Worm (Caenorhabditis elegans) whole organism, young adult: ENCODE measurements around the gene F42F12.14.

Source experiments
- B0035.1 ChIP-seq: sonication (generic microtip); optimal IDR thresholded peaks from 2 replicates; lab custom pipeline; 2016; ENCODE audit warnings: missing genetic modification characterization, mild to moderate bottlenecking, missing compliant biosample characterization, missing genotype, missing genetic modification reagents
- B0336.3 ChIP-seq: fragments of 200-800 bp; sonication (Bioruptor generic); IDR thresholded peaks from 2 replicates; pipeline ENCODE4 v1.3.6; 2022; ENCODE audit warnings: missing genetic modification characterization, missing compliant biosample characterization
- C06A6.2 ChIP-seq: fragments of 200-800 bp; sonication (Bioruptor generic); conservative IDR thresholded peaks from 2 replicates; pipeline ENCODE4 v1.3.6; 2022; ENCODE audit warnings: missing genetic modification characterization, missing compliant biosample characterization
- D2030.7 ChIP-seq: fragments of 200-800 bp; sonication (Bioruptor generic); IDR thresholded peaks from 2 replicates; pipeline ENCODE4 v1.3.6; 2022; ENCODE audit warnings: missing genetic modification reagents, missing genetic modification characterization, missing compliant biosample characterization
- F10E7.11 ChIP-seq: sonication (generic microtip); optimal IDR thresholded peaks from 2 replicates; lab custom pipeline; 2017; ENCODE audit warnings: mild to moderate bottlenecking, missing genetic modification characterization, moderate library complexity, missing compliant biosample characterization
- F23B12.7 ChIP-seq: sonication (generic microtip); optimal IDR thresholded peaks from 2 replicates; lab custom pipeline; 2017; ENCODE audit warnings: missing genetic modification characterization, mild to moderate bottlenecking, missing compliant biosample characterization, antibody characterized with exemption, moderate library complexity; ENCODE audit not compliant: insufficient read depth
- F37B4.10 ChIP-seq: fragments of 200-800 bp; sonication (Bioruptor generic); IDR thresholded peaks from 2 replicates; pipeline ENCODE4 v1.3.6; 2022; ENCODE audit warnings: missing genetic modification characterization, missing compliant biosample characterization
- F39B2.1 ChIP-seq: fragments of 200-800 bp; sonication (Bioruptor generic); IDR thresholded peaks from 2 replicates; pipeline ENCODE4 v1.3.6; 2022; ENCODE audit warnings: missing genetic modification reagents, missing genetic modification characterization, missing compliant biosample characterization
- F52B5.7 ChIP-seq: sonication (generic microtip); optimal IDR thresholded peaks from 2 replicates; lab custom pipeline; 2016; ENCODE audit warnings: mild to moderate bottlenecking, missing genetic modification characterization, missing compliant biosample characterization
- F57A8.1 ChIP-seq: fragments of 200-800 bp; sonication (Bioruptor generic); optimal IDR thresholded peaks from 2 replicates; lab custom pipeline; 2018; ENCODE audit warnings: mild to moderate bottlenecking, missing genetic modification characterization, moderate library complexity, missing compliant biosample characterization
- K11D2.4 ChIP-seq: fragments of 200-800 bp; sonication (Bioruptor generic); IDR thresholded peaks from 2 replicates; pipeline ENCODE4 v1.3.6; 2022; ENCODE audit warnings: missing genetic modification reagents, missing genetic modification characterization, missing compliant biosample characterization
- K12H6.12 ChIP-seq: fragments of 200-800 bp; sonication (Bioruptor generic); optimal IDR thresholded peaks from 2 replicates; lab custom pipeline; 2018; ENCODE audit warnings: mild to moderate bottlenecking, missing genetic modification characterization, missing compliant biosample characterization
- T07F8.4 ChIP-seq: sonication (generic microtip); optimal IDR thresholded peaks from 2 replicates; lab custom pipeline; 2016; ENCODE audit warnings: mild to moderate bottlenecking, missing genetic modification characterization, moderate library complexity, missing compliant biosample characterization
- Y53G8AR.9 ChIP-seq: fragments of 200-800 bp; sonication (Bioruptor generic); conservative IDR thresholded peaks from 2 replicates; pipeline ENCODE4 v1.3.6; 2022; ENCODE audit warnings: missing genetic modification reagents, missing genetic modification characterization, missing compliant biosample characterization
- ama-1 ChIP-seq, 3 experiments: fragments of 150-350 bp in 1 of 3; sonication (generic microtip) in 2 of 3; optimal IDR thresholded peaks; 2 replicates each; lab custom pipeline; 2014 to 2018; ENCODE audit warnings: missing biosample characterization in 2 of 3, missing genetic modification characterization in 2 of 3, missing genetic modification reagents in 2 of 3
- atf-7 ChIP-seq: sonication (generic microtip); optimal IDR thresholded peaks from 2 replicates; lab custom pipeline; 2017; ENCODE audit warnings: mild to moderate bottlenecking, missing genetic modification characterization, missing compliant biosample characterization
- athp-1 ChIP-seq: sonication (generic microtip); optimal IDR thresholded peaks from 2 replicates; lab custom pipeline; 2017; ENCODE audit warnings: mild to moderate bottlenecking, missing genetic modification characterization, missing compliant biosample characterization
- attf-5 ChIP-seq: fragments of 200-800 bp; sonication (Bioruptor generic); optimal IDR thresholded peaks from 2 replicates; lab custom pipeline; 2018; ENCODE audit warnings: mild to moderate bottlenecking, missing genetic modification characterization, missing compliant biosample characterization
- bed-2 ChIP-seq: fragments of 200-800 bp; sonication (Bioruptor generic); IDR thresholded peaks from 2 replicates; pipeline ENCODE4 v1.3.6; 2022; ENCODE audit warnings: missing genetic modification reagents, missing genetic modification characterization, missing compliant biosample characterization
- ccch-3 ChIP-seq: fragments of 200-800 bp; sonication (Bioruptor generic); optimal IDR thresholded peaks from 2 replicates; lab custom pipeline; 2018; ENCODE audit warnings: mild to moderate bottlenecking, missing genetic modification characterization, missing compliant biosample characterization
- ceh-27 ChIP-seq: fragments of 200-800 bp; sonication (Bioruptor generic); optimal IDR thresholded peaks from 2 replicates; lab custom pipeline; 2018; ENCODE audit warnings: mild to moderate bottlenecking, missing genetic modification characterization, moderate library complexity, missing compliant biosample characterization
- ceh-40 ChIP-seq: fragments of 200-800 bp; sonication (Bioruptor generic); IDR thresholded peaks from 2 replicates; pipeline ENCODE4 v1.3.6; 2022; ENCODE audit warnings: missing genetic modification characterization, missing compliant biosample characterization
- ceh-58 ChIP-seq: fragments of 200-800 bp; sonication (Bioruptor generic); IDR thresholded peaks from 2 replicates; pipeline ENCODE4 v1.3.6; 2022; ENCODE audit warnings: missing genetic modification characterization, missing compliant biosample characterization
- ceh-79 ChIP-seq: sonication (generic microtip); optimal IDR thresholded peaks from 2 replicates; lab custom pipeline; 2017; ENCODE audit warnings: mild to moderate bottlenecking, missing genetic modification characterization, missing compliant biosample characterization
- die-1 ChIP-seq: sonication (generic microtip); optimal IDR thresholded peaks from 2 replicates; lab custom pipeline; 2016; ENCODE audit warnings: missing genotype, mild to moderate bottlenecking, missing genetic modification characterization, missing compliant biosample characterization
- egrh-3 ChIP-seq: fragments of 200-800 bp; sonication (Bioruptor generic); IDR thresholded peaks from 2 replicates; pipeline ENCODE4 v1.3.6; 2022; ENCODE audit warnings: missing genetic modification reagents, missing genetic modification characterization, missing compliant biosample characterization
- fkh-3 ChIP-seq: sonication (generic microtip); optimal IDR thresholded peaks from 2 replicates; lab custom pipeline; 2016; ENCODE audit warnings: mild to moderate bottlenecking, missing genetic modification characterization, missing compliant biosample characterization
- hlh-26 ChIP-seq: fragments of 200-800 bp; sonication (Bioruptor generic); conservative IDR thresholded peaks from 2 replicates; pipeline ENCODE4 v1.3.6; 2022; ENCODE audit warnings: missing genetic modification reagents, missing genetic modification characterization, missing compliant biosample characterization
- hmg-1.2 ChIP-seq: fragments of 200-800 bp; sonication (Bioruptor generic); IDR thresholded peaks from 2 replicates; pipeline ENCODE4 v1.3.6; 2022; ENCODE audit warnings: missing genetic modification reagents, missing genetic modification characterization, missing compliant biosample characterization
- lag-1 ChIP-seq: fragments of 200-800 bp; sonication (Bioruptor generic); IDR thresholded peaks from 2 replicates; pipeline ENCODE4 v1.3.6; 2022; ENCODE audit warnings: missing genetic modification reagents, missing genetic modification characterization, missing compliant biosample characterization
- lir-1 ChIP-seq: fragments of 200-800 bp; sonication (Bioruptor generic); conservative IDR thresholded peaks from 2 replicates; pipeline ENCODE4 v1.3.6; 2022; ENCODE audit warnings: missing genetic modification reagents, missing genetic modification characterization, missing compliant biosample characterization
- lsl-1 ChIP-seq: fragments of 200-800 bp; sonication (Bioruptor generic); optimal IDR thresholded peaks from 2 replicates; lab custom pipeline; 2018; ENCODE audit warnings: mild to moderate bottlenecking, missing genetic modification characterization, moderate library complexity, missing compliant biosample characterization
- lsy-27 ChIP-seq: sonication (generic microtip); optimal IDR thresholded peaks from 2 replicates; lab custom pipeline; 2017; ENCODE audit warnings: missing genetic modification characterization, mild to moderate bottlenecking, missing compliant biosample characterization, antibody characterized with exemption, missing genotype, borderline replicate concordance; ENCODE audit not compliant: insufficient read depth
- madf-10 ChIP-seq: sonication (generic microtip); optimal IDR thresholded peaks from 2 replicates; lab custom pipeline; 2016; ENCODE audit warnings: mild to moderate bottlenecking, missing genetic modification characterization, missing compliant biosample characterization
- madf-3 ChIP-seq: fragments of 200-800 bp; sonication (Bioruptor generic); IDR thresholded peaks from 2 replicates; pipeline ENCODE4 v1.3.6; 2022; ENCODE audit warnings: missing genetic modification reagents, missing genetic modification characterization, missing compliant biosample characterization
- madf-8 ChIP-seq: fragments of 200-800 bp; sonication (Bioruptor generic); conservative IDR thresholded peaks from 2 replicates; pipeline ENCODE4 v1.3.6; 2022; ENCODE audit warnings: missing genetic modification reagents, missing genetic modification characterization, missing compliant biosample characterization
- mes-4 ChIP-seq: sonication (generic microtip); optimal IDR thresholded peaks from 2 replicates; lab custom pipeline; 2016; ENCODE audit warnings: missing genotype, missing genetic modification characterization, missing compliant biosample characterization
- nfya-1 ChIP-seq: sonication (generic microtip); optimal IDR thresholded peaks from 2 replicates; lab custom pipeline; 2017; ENCODE audit warnings: antibody characterized with exemption, missing compliant biosample characterization, missing genetic modification characterization, borderline replicate concordance; ENCODE audit not compliant: insufficient read depth
- nfya-2 ChIP-seq: fragments of 200-800 bp; sonication (Bioruptor generic); IDR thresholded peaks from 2 replicates; pipeline ENCODE4 v1.3.6; 2022; ENCODE audit warnings: missing genetic modification reagents, missing genetic modification characterization, missing compliant biosample characterization
- nhr-90 ChIP-seq: sonication (generic microtip); optimal IDR thresholded peaks from 2 replicates; lab custom pipeline; 2016; ENCODE audit warnings: missing genotype, mild to moderate bottlenecking, missing genetic modification characterization, missing compliant biosample characterization
- rec-8 ChIP-seq, 2 experiments: sonication (generic microtip); optimal IDR thresholded peaks; 2 replicates each; lab custom pipeline; 2016; ENCODE audit warnings: mild to moderate bottlenecking in 2 of 2, missing genetic modification characterization in 2 of 2, missing genetic modification reagents in 2 of 2, missing genotype in 2 of 2, missing biosample characterization in 1 of 2, missing compliant biosample characterization in 1 of 2, moderate library complexity in 1 of 2
- sea-2 ChIP-seq: fragments of 200-800 bp; sonication (Bioruptor generic); IDR thresholded peaks from 2 replicates; pipeline ENCODE4 v1.3.6; 2022; ENCODE audit warnings: missing genetic modification characterization, missing compliant biosample characterization
- sptf-2 ChIP-seq: fragments of 200-800 bp; sonication (Bioruptor generic); optimal IDR thresholded peaks from 2 replicates; lab custom pipeline; 2018; ENCODE audit warnings: mild to moderate bottlenecking, missing genetic modification characterization, missing compliant biosample characterization
- tbx-9 ChIP-seq: sonication (generic microtip); optimal IDR thresholded peaks from 2 replicates; lab custom pipeline; 2016; ENCODE audit warnings: borderline replicate concordance, missing genetic modification characterization, inconsistent platforms, missing compliant biosample characterization
- tlf-1 ChIP-seq: fragments of 200-800 bp; sonication (Bioruptor generic); optimal IDR thresholded peaks from 2 replicates; lab custom pipeline; 2018; ENCODE audit warnings: mild to moderate bottlenecking, missing genetic modification characterization, missing compliant biosample characterization
- unc-130 ChIP-seq: sonication (generic microtip); optimal IDR thresholded peaks from 2 replicates; lab custom pipeline; 2016; ENCODE audit warnings: missing genetic modification reagents, missing genetic modification characterization, missing compliant biosample characterization
- unc-62 ChIP-seq: fragments of 150-350 bp; optimal IDR thresholded peaks from 2 replicates; lab custom pipeline; 2014; ENCODE audit warnings: missing biosample characterization, missing genetic modification reagents, missing genetic modification characterization
- ztf-18 ChIP-seq: sonication (generic microtip); optimal IDR thresholded peaks from 2 replicates; lab custom pipeline; 2016; ENCODE audit warnings: missing genotype, mild to moderate bottlenecking, missing genetic modification characterization, missing compliant biosample characterization
- ztf-26 ChIP-seq: sonication (generic microtip); optimal IDR thresholded peaks from 2 replicates; lab custom pipeline; 2017; ENCODE audit warnings: missing genetic modification characterization, missing compliant biosample characterization

Gene F42F12.14

ce11 chrX:12367498-12367897 is 19.1 kb downstream of the F42F12.14 start:
- peak; percentile 42 for TF ChIP-seq egrh-3 (GFP tag; lab: Robert Waterston, UW)
- no peak for TF ChIP-seq ceh-40 (GFP tag; lab: Robert Waterston, UW)
- TF ChIP-seq mes-4 (tag; lab: Kevin White, UChicago), result no peak
- TF ChIP-seq F23B12.7 (tag; lab: Kevin White, UChicago), result no peak
- no peak for TF ChIP-seq bed-2 (GFP tag; lab: Robert Waterston, UW)
- TF ChIP-seq hlh-26 (GFP tag; lab: Robert Waterston, UW), result no peak
- no peak for TF ChIP-seq ccch-3 (GFP tag; lab: Kevin White, UChicago)
- TF ChIP-seq D2030.7 (GFP tag; lab: Robert Waterston, UW), result peak; percentile 83
- peak; percentile 80 for TF ChIP-seq hmg-1.2 (GFP tag; lab: Robert Waterston, UW)
- TF ChIP-seq unc-62 (GFP tag; lab: Kevin White, UChicago), result no peak
- no peak for TF ChIP-seq F57A8.1
- 0 out of 2 replicates have a peak, but pooled peaks have one; percentile 20 for TF ChIP-seq K11D2.4 (GFP tag; lab: Robert Waterston, UW)
- peak; percentile 8 for TF ChIP-seq ztf-26 (tag; lab: Kevin White, UChicago)
- TF ChIP-seq lsy-27 (tag; lab: Kevin White, UChicago), result no peak
- TF ChIP-seq F10E7.11 (tag; lab: Kevin White, UChicago), result no peak
- TF ChIP-seq madf-3 (GFP tag; lab: Robert Waterston, UW), result no peak
- TF ChIP-seq sea-2, result no peak
- no peak for TF ChIP-seq ceh-79 (tag; lab: Kevin White, UChicago)
- no peak for TF ChIP-seq T07F8.4
- TF ChIP-seq tlf-1, result no peak
- no peak for TF ChIP-seq sptf-2 (GFP tag; lab: Kevin White, UChicago)
- no peak for TF ChIP-seq ama-1 (optimal IDR thresholded peaks at IDR 0.05; lab: Kevin White, UChicago)
- peak in 1 of 2 experiments; percentile 48 for TF ChIP-seq ama-1 (GFP tag; optimal IDR thresholded peaks at IDR 0.05; lab: Kevin White, UChicago)
- TF ChIP-seq madf-8 (GFP tag; lab: Robert Waterston, UW), result no peak
- no peak for TF ChIP-seq atf-7
- TF ChIP-seq unc-130 (GFP tag; lab: Kevin White, UChicago), result no peak
- no peak for TF ChIP-seq F39B2.1
- no peak for TF ChIP-seq ceh-58 (GFP tag; lab: Robert Waterston, UW)
- peak; percentile 52 for TF ChIP-seq ztf-18
- TF ChIP-seq Y53G8AR.9, result no peak
- no peak; the same call in 1 of the 2 replicates for TF ChIP-seq B0336.3 (GFP tag; lab: Robert Waterston, UW)
- TF ChIP-seq lag-1 (GFP tag; lab: Robert Waterston, UW), result no peak
- peak; percentile 25 for TF ChIP-seq B0035.1 (tag; lab: Kevin White, UChicago)
- TF ChIP-seq F52B5.7 (tag; lab: Kevin White, UChicago), result no peak
- no peak for TF ChIP-seq F37B4.10 (GFP tag; lab: Robert Waterston, UW)
- no peak for TF ChIP-seq nfya-1
- peak; percentile 80 for TF ChIP-seq die-1 (tag; lab: Kevin White, UChicago)
- TF ChIP-seq madf-10 (tag; lab: Kevin White, UChicago), result peak; percentile 67
- TF ChIP-seq athp-1 (tag; lab: Kevin White, UChicago), result no peak
- TF ChIP-seq nfya-2 (GFP tag; lab: Robert Waterston, UW), result no peak
- TF ChIP-seq lsl-1 (GFP tag; lab: Kevin White, UChicago), result no peak
- TF ChIP-seq C06A6.2, result 0 out of 2 replicates have a peak, but pooled peaks have one; percentile 30
- TF ChIP-seq tbx-9 (tag; lab: Kevin White, UChicago), result no peak
- peak; percentile 38 for TF ChIP-seq K12H6.12
- peak; percentile 17 to 56 for TF ChIP-seq rec-8 (tag; optimal IDR thresholded peaks at IDR 0.05; lab: Kevin White, UChicago)
- TF ChIP-seq fkh-3 (tag; lab: Kevin White, UChicago), result no peak
- TF ChIP-seq lir-1 (GFP tag; lab: Robert Waterston, UW), result 0 out of 2 replicates have a peak, but pooled peaks have one; percentile 28
- peak; percentile 75 for TF ChIP-seq ceh-27
- peak; percentile 28 for TF ChIP-seq attf-5 (GFP tag; lab: Kevin White, UChicago)
- TF ChIP-seq nhr-90 (tag; lab: Kevin White, UChicago), result peak; percentile 54
